Worm (Caenorhabditis elegans): ENCODE results near the gene tut-1.

tut-1 gene

ce11 chrIV:121607-122006 is at the start of gene tut-1:
tut-1 (minus strand) TSS chrIV:121707.
- no peak for TF ChIP-seq elt-3 (tag; optimal IDR thresholded peaks at IDR 0.05)
- TF ChIP-seq C34F6.9 (tag; optimal IDR thresholded peaks at IDR 0.05) = no peak
- no peak for TF ChIP-seq skn-1 (tag; optimal IDR thresholded peaks at IDR 0.05)
- TF ChIP-seq R02D3.7 (tag; optimal IDR thresholded peaks at IDR 0.05) = no peak
- no peak for TF ChIP-seq ceh-82 (tag; optimal IDR thresholded peaks at IDR 0.05)
- TF ChIP-seq dmd-4 (tag; optimal IDR thresholded peaks at IDR 0.05) = no peak
- TF ChIP-seq mdl-1 (tag; optimal IDR thresholded peaks at IDR 0.05) = no peak
- TF ChIP-seq ztf-4 (tag; optimal IDR thresholded peaks at IDR 0.05) = no peak
- TF ChIP-seq unc-55 (GFP tag; optimal IDR thresholded peaks at IDR 0.05) = no peak
- TF ChIP-seq nhr-25 (tag; optimal IDR thresholded peaks at IDR 0.05) = no peak
- TF ChIP-seq nhr-11 (tag; optimal IDR thresholded peaks at IDR 0.05) = no peak
- no peak for TF ChIP-seq sem-4 (tag; optimal IDR thresholded peaks at IDR 0.05)
- TF ChIP-seq elt-1 (tag; optimal IDR thresholded peaks at IDR 0.05) = no peak
- no peak for TF ChIP-seq lin-13 (GFP tag; optimal IDR thresholded peaks at IDR 0.05)
- TF ChIP-seq nhr-23 (tag; optimal IDR thresholded peaks at IDR 0.05) = no peak
- TF ChIP-seq F13H6.1 (tag; optimal IDR thresholded peaks at IDR 0.05) = no peak

- TF ChIP-seq nhr-25 (tag; optimal IDR thresholded peaks at IDR 0.05) (peak; percentile 20), ztf-11 (tag; optimal IDR thresholded peaks at IDR 0.05) (no peak)
Observed at ce11 chrIV:171036-171435, 49.5 kb upstream of the tut-1 start.

ce11 chrIV:164777-165176 is 43.3 kb upstream of the tut-1 start, which contains the start of gene cutl-24:
cutl-24 (plus strand) TSS chrIV:165077.
- TF ChIP-seq nhr-237 (tag; optimal IDR thresholded peaks at IDR 0.05) (no peak), mbf-1 (tag; optimal IDR thresholded peaks at IDR 0.05) (no peak)

DNA sequence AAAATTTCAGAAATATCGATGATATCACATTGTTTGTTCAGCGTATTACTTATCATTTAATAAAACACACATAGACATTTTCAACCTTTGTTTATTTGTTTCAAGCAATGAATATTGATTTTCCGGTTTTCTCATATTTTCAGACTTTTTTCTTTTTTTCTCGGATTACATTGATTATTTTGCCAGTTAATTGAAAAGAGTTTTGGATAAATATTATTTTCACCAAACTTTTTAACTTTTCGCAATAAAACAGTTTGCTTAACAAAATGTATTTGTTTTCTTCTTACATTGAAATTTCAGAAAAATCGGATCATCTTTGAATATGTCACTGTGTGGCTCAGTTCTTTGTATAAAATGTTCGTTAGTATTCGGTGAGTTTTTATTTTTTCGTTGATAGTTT is 41.0 kb upstream of the tut-1 start, which contains the start of gene Y38C1AA.6:
Gene Y38C1AA.6 (plus strand): TSS at position 301 of the 400 bp plus-strand sequence.
- TF ChIP-seq unc-62 (GFP tag; optimal IDR thresholded peaks at IDR 0.05) (no peak), F13H6.1 (tag; optimal IDR thresholded peaks at IDR 0.05) (no peak), fos-1 (tag; optimal IDR thresholded peaks at IDR 0.05) (peak; percentile 22)

DNA sequence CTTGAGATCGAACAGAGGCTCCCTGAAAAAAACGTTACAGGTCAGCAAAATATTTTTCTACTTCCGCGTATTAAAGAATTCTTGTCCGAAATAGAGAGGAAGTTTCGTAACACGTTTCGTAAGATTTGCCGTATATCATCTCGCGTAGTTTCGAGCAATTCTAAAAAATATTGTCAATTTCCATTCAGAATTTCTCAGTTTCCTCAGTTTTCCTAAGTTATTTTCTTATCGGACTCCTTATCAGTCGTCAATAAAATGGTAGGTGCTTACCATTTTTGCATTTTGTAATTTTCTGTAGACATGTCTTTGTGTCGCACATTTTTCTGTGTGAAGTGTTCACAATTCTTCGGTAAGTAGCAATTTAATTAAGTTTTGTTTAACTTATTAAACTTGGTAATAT is 38.4 kb upstream of the tut-1 start, which contains the start of gene Y38C1AA.19:
Gene Y38C1AA.19 (plus strand): TSS at position 301 of the 400 bp plus-strand sequence.
- TF ChIP-seq nhr-6 (tag; optimal IDR thresholded peaks at IDR 0.05) (no peak), nhr-12 (tag; optimal IDR thresholded peaks at IDR 0.05) (no peak), ztf-1 (GFP tag; conservative IDR thresholded peaks at IDR 0.05) (no peak), sma-9 (GFP tag; optimal IDR thresholded peaks at IDR 0.05) (no peak), sma-9 (tag; optimal IDR thresholded peaks at IDR 0.05) (no peak), crh-2 (tag; optimal IDR thresholded peaks at IDR 0.05) (no peak), unc-62 (GFP tag; optimal IDR thresholded peaks at IDR 0.05) (no peak), Y55F3AM.14 (GFP tag; optimal IDR thresholded peaks at IDR 0.05) (no peak), alr-1 (tag; optimal IDR thresholded peaks at IDR 0.05) (no peak), nhr-23 (tag; optimal IDR thresholded peaks at IDR 0.05) (no peak), R02D3.7 (tag; optimal IDR thresholded peaks at IDR 0.05) (no peak), snpc-4 (tag; optimal IDR thresholded peaks at IDR 0.05) (no peak), mdl-1 (tag; optimal IDR thresholded peaks at IDR 0.05) (no peak), ama-1 (optimal IDR thresholded peaks at IDR 0.05) (no peak), peb-1 (tag; optimal IDR thresholded peaks at IDR 0.05) (no peak), nhr-237 (tag; optimal IDR thresholded peaks at IDR 0.05) (no peak), nhr-10 (tag; optimal IDR thresholded peaks at IDR 0.05) (no peak), unc-55 (GFP tag; optimal IDR thresholded peaks at IDR 0.05) (no peak), ceh-82 (tag; optimal IDR thresholded peaks at IDR 0.05) (no peak), lin-13 (GFP tag; optimal IDR thresholded peaks at IDR 0.05) (no peak), mbf-1 (tag; optimal IDR thresholded peaks at IDR 0.05) (no peak)

- TF ChIP-seq nhr-237 (tag; optimal IDR thresholded peaks at IDR 0.05) = no peak
- no peak for TF ChIP-seq blmp-1 (tag; optimal IDR thresholded peaks at IDR 0.05; ENCODE audit: insufficient read depth)
- TF ChIP-seq nhr-6 (tag; optimal IDR thresholded peaks at IDR 0.05) = no peak
- no peak for TF ChIP-seq nhr-10 (tag; optimal IDR thresholded peaks at IDR 0.05)
- TF ChIP-seq ceh-16 (tag; optimal IDR thresholded peaks at IDR 0.05) = no peak
- TF ChIP-seq nhr-12 (tag; optimal IDR thresholded peaks at IDR 0.05) = no peak
- TF ChIP-seq ztf-4 (tag; optimal IDR thresholded peaks at IDR 0.05) = no peak
- TF ChIP-seq skn-1 (tag; optimal IDR thresholded peaks at IDR 0.05) = no peak
- TF ChIP-seq unc-62 (GFP tag; optimal IDR thresholded peaks at IDR 0.05) = no peak
- no peak for TF ChIP-seq mab-5 (tag; optimal IDR thresholded peaks at IDR 0.05)
Observed at ce11 chrIV:158662-159061, 37.2 kb upstream of the tut-1 start, which contains the start of gene Y38C1AA.7. Y38C1AA.7 (plus strand) TSS chrIV:158962.

Measured in whole organism, L2 larva.